Fruit fly (Drosophila melanogaster): ENCODE data around the gene CG8565.

dm6 chrX:15852815-15853542 is 15.3 kb downstream of the CG8565 start, which contains the start of the genes UBL3 and CG15914:
- TF ChIP-seq ovo (GFP tag; optimal IDR thresholded peaks at IDR 0.05) (peak; percentile 32), Clk (GFP tag; optimal IDR thresholded peaks at IDR 0.05) (no peak), CG11617 (GFP tag; optimal IDR thresholded peaks at IDR 0.05) (peak; percentile 20), CG14711 (tag; optimal IDR thresholded peaks at IDR 0.05) (peak; percentile 37), Hr96 (GFP tag; optimal IDR thresholded peaks at IDR 0.05) (no peak), CG7101 (tag; optimal IDR thresholded peaks at IDR 0.05) (peak; percentile 46), CG5204 (GFP tag; optimal IDR thresholded peaks at IDR 0.05) (no peak), CG33017 (tag; optimal IDR thresholded peaks at IDR 0.05) (no peak), cnc (optimal IDR thresholded peaks at IDR 0.05) (no peak)
